Worm (Caenorhabditis elegans) whole organism, L3 larva: Measurements from ENCODE around the gene C33H5.16.

ENCODE experiments used
- R02D3.7 ChIP-seq: fragments of 150-350 bp; optimal IDR thresholded peaks from 2 replicates; lab custom pipeline; 2014; ENCODE audit warnings: missing biosample characterization, missing genetic modification characterization
- aly-2 ChIP-seq: fragments of 150-350 bp; optimal IDR thresholded peaks from 2 replicates; lab custom pipeline; 2014; ENCODE audit warnings: missing biosample characterization, missing genetic modification characterization
- ama-1 ChIP-seq: fragments of 150-350 bp; optimal IDR thresholded peaks from 2 replicates; lab custom pipeline; 2018
- ceh-16 ChIP-seq: sonication (generic microtip); optimal IDR thresholded peaks from 2 replicates; lab custom pipeline; 2017; ENCODE audit warnings: missing biosample characterization, missing genetic modification characterization
- ceh-28 ChIP-seq: fragments of 150-350 bp; optimal IDR thresholded peaks from 2 replicates; lab custom pipeline; 2014; ENCODE audit warnings: missing biosample characterization, missing genetic modification reagents, missing genetic modification characterization
- ceh-82 ChIP-seq: fragments of 150-350 bp; optimal IDR thresholded peaks from 2 replicates; lab custom pipeline; 2014; ENCODE audit warnings: missing biosample characterization, missing genetic modification characterization
- ceh-9 ChIP-seq: sonication (generic microtip); optimal IDR thresholded peaks from 2 replicates; lab custom pipeline; 2018; ENCODE audit warnings: missing biosample characterization, missing genetic modification characterization
- daf-12 ChIP-seq: fragments of 150-350 bp; optimal IDR thresholded peaks from 2 replicates; lab custom pipeline; 2014; ENCODE audit warnings: missing biosample characterization, missing genetic modification reagents, missing genetic modification characterization
- egl-27 ChIP-seq: sonication (generic microtip); optimal IDR thresholded peaks from 4 replicates; lab custom pipeline; 2017; ENCODE audit warnings: missing biosample characterization, missing genetic modification reagents, missing genetic modification characterization
- egl-5 ChIP-seq: fragments of 150-350 bp; optimal IDR thresholded peaks from 2 replicates; lab custom pipeline; 2017; ENCODE audit warnings: missing biosample characterization, missing genetic modification reagents, missing genetic modification characterization, inconsistent platforms
- elt-1 ChIP-seq: fragments of 150-350 bp; optimal IDR thresholded peaks from 2 replicates; lab custom pipeline; 2014; ENCODE audit warnings: missing biosample characterization, missing genetic modification characterization
- elt-2 ChIP-seq: sonication (generic microtip); optimal IDR thresholded peaks from 2 replicates; lab custom pipeline; 2016; ENCODE audit warnings: missing genetic modification reagents, mild to moderate bottlenecking, missing genetic modification characterization, missing compliant biosample characterization
- eor-1 ChIP-seq, 2 experiments: fragments of 150-350 bp; optimal IDR thresholded peaks; 2 replicates each; lab custom pipeline; 2014 to 2018; ENCODE audit warnings: missing biosample characterization in 2 of 2, missing genetic modification characterization in 2 of 2
- fkh-2 ChIP-seq: fragments of 150-350 bp; optimal IDR thresholded peaks from 2 replicates; lab custom pipeline; 2014; ENCODE audit warnings: missing biosample characterization, missing genetic modification reagents, missing genetic modification characterization
- hmg-11 ChIP-seq: sonication (generic microtip); optimal IDR thresholded peaks from 2 replicates; lab custom pipeline; 2016; ENCODE audit warnings: missing genetic modification characterization, missing compliant biosample characterization
- jun-1 ChIP-seq: fragments of 150-350 bp; optimal IDR thresholded peaks from 2 replicates; lab custom pipeline; 2014; ENCODE audit warnings: missing biosample characterization, missing genetic modification reagents, missing genetic modification characterization
- lin-15B ChIP-seq: fragments of 150-350 bp; optimal IDR thresholded peaks from 2 replicates; lab custom pipeline; 2014; ENCODE audit warnings: missing biosample characterization, missing genetic modification characterization
- lin-39 ChIP-seq: fragments of 150-350 bp; optimal IDR thresholded peaks from 2 replicates; lab custom pipeline; 2018; ENCODE audit warnings: missing biosample characterization, missing genetic modification reagents, missing genetic modification characterization
- lsy-12 ChIP-seq: sonication (generic microtip); optimal IDR thresholded peaks from 2 replicates; lab custom pipeline; 2016; ENCODE audit warnings: mild to moderate bottlenecking, missing genetic modification characterization, missing compliant biosample characterization
- mml-1 ChIP-seq: fragments of 150-350 bp; sonication (generic microtip); optimal IDR thresholded peaks from 3 replicates; lab custom pipeline; 2014; ENCODE audit warnings: missing biosample characterization, missing genetic modification characterization
- nfya-1 ChIP-seq: sonication (generic microtip); optimal IDR thresholded peaks from 2 replicates; lab custom pipeline; 2017; ENCODE audit warnings: missing genetic modification characterization, mild to moderate bottlenecking, missing compliant biosample characterization, antibody characterized with exemption, moderate library complexity; ENCODE audit not compliant: insufficient read depth
- nhr-11 ChIP-seq: fragments of 150-350 bp; optimal IDR thresholded peaks from 2 replicates; lab custom pipeline; 2014; ENCODE audit warnings: missing biosample characterization, missing genetic modification characterization
- nhr-23 ChIP-seq: fragments of 150-350 bp; optimal IDR thresholded peaks from 2 replicates; lab custom pipeline; 2014; ENCODE audit warnings: missing biosample characterization, missing genetic modification reagents, missing genetic modification characterization
- nhr-237 ChIP-seq: fragments of 150-350 bp; optimal IDR thresholded peaks from 2 replicates; lab custom pipeline; 2014; ENCODE audit warnings: missing biosample characterization, missing genetic modification characterization
- nhr-25 ChIP-seq: sonication (generic microtip); optimal IDR thresholded peaks from 2 replicates; lab custom pipeline; 2017; ENCODE audit warnings: missing biosample characterization, missing genetic modification characterization
- nhr-28 ChIP-seq: fragments of 150-350 bp; optimal IDR thresholded peaks from 2 replicates; lab custom pipeline; 2014; ENCODE audit warnings: missing biosample characterization, missing genetic modification characterization
- nhr-43 ChIP-seq: sonication (generic microtip); optimal IDR thresholded peaks from 2 replicates; lab custom pipeline; 2016; ENCODE audit warnings: mild to moderate bottlenecking, missing genetic modification characterization, missing compliant biosample characterization; ENCODE audit not compliant: poor library complexity, severe bottlenecking
- nhr-67 ChIP-seq: fragments of 150-350 bp; optimal IDR thresholded peaks from 2 replicates; lab custom pipeline; 2014; ENCODE audit warnings: missing biosample characterization, missing genetic modification characterization
- nhr-77 ChIP-seq: fragments of 150-350 bp; optimal IDR thresholded peaks from 2 replicates; lab custom pipeline; 2014; ENCODE audit warnings: missing biosample characterization, missing genetic modification characterization
- pha-4 ChIP-seq: fragments of 150-350 bp; optimal IDR thresholded peaks from 2 replicates; lab custom pipeline; 2014; ENCODE audit warnings: missing biosample characterization, missing genetic modification reagents, missing genetic modification characterization
- sea-2 ChIP-seq: fragments of 150-350 bp; sonication (generic microtip); optimal IDR thresholded peaks from 4 replicates; lab custom pipeline; 2014; ENCODE audit warnings: missing biosample characterization, missing genetic modification reagents, missing genetic modification characterization
- skn-1 ChIP-seq: fragments of 150-350 bp; optimal IDR thresholded peaks from 2 replicates; lab custom pipeline; 2014; ENCODE audit warnings: missing biosample characterization, missing genetic modification characterization
- snpc-4 ChIP-seq: fragments of 150-350 bp; optimal IDR thresholded peaks from 2 replicates; lab custom pipeline; 2014; ENCODE audit warnings: missing biosample characterization, missing genetic modification characterization
- tbx-2 ChIP-seq: sonication (generic microtip); optimal IDR thresholded peaks from 2 replicates; lab custom pipeline; 2016; ENCODE audit warnings: mild to moderate bottlenecking, missing genetic modification characterization, missing compliant biosample characterization
- unc-39 ChIP-seq: sonication (generic microtip); optimal IDR thresholded peaks from 4 replicates; lab custom pipeline; 2017; ENCODE audit warnings: missing biosample characterization, missing genetic modification characterization
- unc-62 ChIP-seq: fragments of 150-350 bp; sonication (generic microtip); optimal IDR thresholded peaks from 4 replicates; lab custom pipeline; 2014; ENCODE audit warnings: missing biosample characterization, missing genetic modification reagents, missing genetic modification characterization
- zag-1 ChIP-seq: fragments of 150-350 bp; optimal IDR thresholded peaks from 2 replicates; lab custom pipeline; 2014; ENCODE audit warnings: missing biosample characterization, missing genetic modification characterization
- ztf-11 ChIP-seq: fragments of 150-350 bp; optimal IDR thresholded peaks from 2 replicates; lab custom pipeline; 2014; ENCODE audit warnings: missing biosample characterization, missing genetic modification characterization
- ztf-4 ChIP-seq: fragments of 150-350 bp; optimal IDR thresholded peaks from 2 replicates; lab custom pipeline; 2014; ENCODE audit warnings: missing biosample characterization, missing genetic modification characterization

Gene C33H5.16

ce11 chrIV:7783801-7784411, 19.2 kb downstream of the C33H5.16 start, which contains the start of gene tag-321:
TSS of gene tag-321 (minus strand) at chrIV:7783851.
- peak; percentile 6 for TF ChIP-seq jun-1 (tag; lab: Kevin White, UChicago)
- peak; percentile 68 for TF ChIP-seq elt-2
- no peak for TF ChIP-seq hmg-11

ce11 chrIV:7782292-7782691, 20.9 kb downstream of the C33H5.16 start, which contains the start of gene sec-10:
TSS of gene sec-10 (minus strand) at chrIV:7782499.
- TF ChIP-seq tbx-2 (tag; lab: Kevin White, UChicago), result no peak
- no peak for TF ChIP-seq daf-12 (tag; lab: Kevin White, UChicago)
- TF ChIP-seq elt-2, result peak; percentile 40
- no peak for TF ChIP-seq ama-1 (lab: Kevin White, UChicago)
- TF ChIP-seq ceh-16 (tag; lab: Kevin White, UChicago), result no peak
- TF ChIP-seq fkh-2, result no peak
- peak; percentile 18 for TF ChIP-seq pha-4

DNA sequence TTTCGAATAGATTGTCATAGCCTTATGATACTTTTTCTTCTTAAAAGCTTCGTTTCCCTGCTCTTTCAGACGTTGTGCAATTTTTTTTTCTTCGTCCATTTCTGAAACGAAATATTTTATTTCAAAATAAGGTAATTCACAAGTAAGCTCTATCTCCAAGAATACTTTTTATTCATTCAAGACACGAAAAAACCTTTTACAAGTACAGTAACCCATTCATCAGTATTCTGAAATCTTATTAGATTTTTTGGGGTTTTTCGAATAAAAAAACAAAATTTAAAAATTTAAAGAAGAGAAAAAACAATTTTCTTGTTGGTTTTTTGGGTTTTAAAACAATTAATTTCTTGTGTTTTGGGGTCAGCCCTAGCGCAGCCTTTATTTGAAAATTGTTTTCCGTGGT, 24.3 kb downstream of the C33H5.16 start, which contains the start of gene rpap-3:
TSS of gene rpap-3 (minus strand) at position 101 of the 400 bp plus-strand sequence.
- TF ChIP-seq eor-1 (tag; optimal IDR thresholded peaks at IDR 0.05; lab: Kevin White, UChicago), result no peak
- TF ChIP-seq egl-5 (tag; lab: Kevin White, UChicago), result no peak
- TF ChIP-seq egl-27 (tag; lab: Kevin White, UChicago), result no peak
- no peak for TF ChIP-seq hmg-11
- TF ChIP-seq ztf-4, result no peak
- no peak for TF ChIP-seq nhr-28 (tag; lab: Kevin White, UChicago)
- TF ChIP-seq zag-1 (tag; lab: Kevin White, UChicago), result no peak
- no peak for TF ChIP-seq nhr-77 (tag; lab: Kevin White, UChicago)
- TF ChIP-seq unc-62, result no peak
- no peak for TF ChIP-seq ztf-11 (tag; lab: Kevin White, UChicago)

DNA sequence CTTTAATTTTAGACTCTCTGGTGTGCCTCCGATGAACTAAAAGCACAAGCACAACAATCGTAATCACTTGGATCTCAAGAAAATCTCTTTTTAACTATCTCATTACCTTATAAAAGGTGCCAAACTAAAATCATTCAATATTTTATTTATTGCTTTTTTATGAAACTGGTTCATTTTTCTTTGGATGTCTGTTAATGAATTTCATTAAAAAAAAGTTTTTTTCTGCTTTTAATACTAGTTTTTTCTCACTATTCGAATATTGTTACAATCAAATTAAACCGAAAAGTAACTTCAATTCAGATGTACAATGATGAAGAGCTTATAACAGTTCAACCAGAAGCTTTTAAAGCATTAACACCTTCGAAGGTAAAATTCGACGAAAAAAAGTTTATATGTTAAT, 27.4 kb downstream of the C33H5.16 start, which contains the start of gene swd-2.1:
TSS of gene swd-2.1 (plus strand) at position 301 of the 400 bp plus-strand sequence.
- TF ChIP-seq lin-15B (tag; lab: Kevin White, UChicago), result no peak
- TF ChIP-seq snpc-4 (tag; lab: Kevin White, UChicago), result no peak
- no peak for TF ChIP-seq nhr-237
- TF ChIP-seq nhr-67 (tag; lab: Kevin White, UChicago), result no peak
- no peak for TF ChIP-seq unc-39 (tag; lab: Kevin White, UChicago)
- TF ChIP-seq aly-2, result no peak
- no peak for TF ChIP-seq elt-1 (tag; lab: Kevin White, UChicago)

DNA sequence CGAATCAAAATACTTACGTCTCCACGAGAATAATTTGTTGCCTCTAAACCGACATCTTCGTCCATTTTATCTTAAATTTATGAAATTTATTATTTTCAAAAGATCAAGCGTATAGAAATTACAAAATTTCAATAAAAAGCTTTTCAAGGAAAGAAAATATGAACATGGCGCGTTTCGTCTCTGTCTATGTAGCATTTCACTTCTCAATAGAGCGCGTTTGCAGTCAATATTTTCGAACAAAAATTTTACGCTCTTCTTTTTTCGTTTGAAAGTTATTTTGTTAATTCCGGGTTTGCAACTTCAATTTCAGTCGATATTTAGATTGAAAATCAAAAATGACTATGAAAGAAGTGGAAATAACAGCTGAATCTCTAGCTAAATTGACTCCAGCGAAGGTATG, 28.9 kb downstream of the C33H5.16 start, which contains the start of the genes hcf-1 and swd-2.2:
TSS of gene hcf-1 (minus strand) at position 70 of the 400 bp plus-strand sequence.
TSS of gene swd-2.2 (plus strand) at position 206 of the 400 bp plus-strand sequence.
- TF ChIP-seq elt-1 (tag; lab: Kevin White, UChicago) (no peak), daf-12 (tag; lab: Kevin White, UChicago) (no peak), R02D3.7 (peak; percentile 5), nhr-23 (tag; lab: Kevin White, UChicago) (peak; percentile 28), hmg-11 (no peak), lsy-12 (no peak), snpc-4 (tag; lab: Kevin White, UChicago) (peak; percentile 13), nhr-11 (no peak), lin-15B (tag; lab: Kevin White, UChicago) (peak; percentile 75), pha-4 (peak; percentile 72), sea-2 (no peak), elt-2 (peak; percentile 3)

DNA sequence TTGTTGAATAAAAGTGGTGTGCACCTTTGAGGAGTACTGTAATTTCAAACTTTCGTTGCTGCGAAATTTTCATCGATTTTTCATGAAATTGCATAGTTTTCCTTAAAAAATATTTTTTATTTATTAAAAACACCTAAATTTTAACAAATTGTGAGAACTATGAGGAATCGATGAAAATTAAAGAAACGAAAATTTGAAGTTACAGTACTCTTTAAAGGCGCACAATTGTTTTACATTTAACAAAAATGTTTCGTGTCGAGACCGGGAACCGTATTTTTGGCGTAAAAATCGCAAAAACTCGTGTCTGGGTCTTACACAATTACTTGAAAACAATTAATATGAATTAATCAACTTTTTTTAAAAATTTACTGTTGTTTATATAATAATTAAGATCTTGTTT, 33.0 kb downstream of the C33H5.16 start, which contains the start of gene rdl-1:
TSS of gene rdl-1 (minus strand) at position 101 of the 400 bp plus-strand sequence.
- TF ChIP-seq ceh-28 (no peak), nfya-1 (tag; lab: Kevin White, UChicago) (no peak), hmg-11 (no peak), ztf-4 (no peak), mml-1 (no peak), ceh-9 (no peak), nhr-25 (no peak), lin-15B (tag; lab: Kevin White, UChicago) (no peak), elt-1 (tag; lab: Kevin White, UChicago) (no peak), sea-2 (no peak), daf-12 (tag; lab: Kevin White, UChicago) (no peak), skn-1 (no peak), ceh-82 (tag; lab: Kevin White, UChicago) (no peak), unc-62 (no peak), aly-2 (no peak), egl-5 (tag; lab: Kevin White, UChicago) (no peak), lin-39 (tag; lab: Kevin White, UChicago) (no peak), nhr-43 (tag; lab: Kevin White, UChicago) (no peak), elt-2 (no peak), ceh-16 (tag; lab: Kevin White, UChicago) (no peak)
